Fruit fly (Drosophila melanogaster) whole organism, embryonic: Measurements from ENCODE around the gene CG44158.
A peak's percentile ranks its signal among the peaks of the same experiment; 100 is the strongest.

Experiments
- Atf-2 ChIP-seq: fragments of 200-800 bp; sonication (Bioruptor generic); optimal IDR thresholded peaks from 2 replicates; lab custom pipeline; 2016; ENCODE audit warnings: missing biosample characterization, missing genetic modification characterization
- B-H2 ChIP-seq: fragments of 200-800 bp; sonication (Bioruptor generic); optimal IDR thresholded peaks from 2 replicates; lab custom pipeline; 2018; ENCODE audit warnings: missing biosample characterization, mild to moderate bottlenecking, missing genetic modification characterization
- CG10431 ChIP-seq: fragments of 200-800 bp; sonication (Bioruptor generic); optimal IDR thresholded peaks from 3 replicates; lab custom pipeline; 2018; ENCODE audit warnings: missing biosample characterization, mild to moderate bottlenecking, missing genetic modification characterization
- CG12071 ChIP-seq: fragments of 200-800 bp; sonication (Bioruptor generic); optimal IDR thresholded peaks from 3 replicates; lab custom pipeline; 2018; ENCODE audit warnings: missing biosample characterization, mild to moderate bottlenecking, missing genetic modification characterization
- CG12769 ChIP-seq: fragments of 200-800 bp; sonication (Bioruptor generic); optimal IDR thresholded peaks from 2 replicates; lab custom pipeline; 2019; ENCODE audit warnings: missing biosample characterization, mild to moderate bottlenecking, missing genetic modification characterization, moderate library complexity
- CG14710 ChIP-seq: fragments of 200-800 bp; sonication (Bioruptor generic); optimal IDR thresholded peaks from 3 replicates; lab custom pipeline; 2019; ENCODE audit warnings: missing biosample characterization, mild to moderate bottlenecking, missing genetic modification characterization, moderate library complexity
- CG14860 ChIP-seq: fragments of 200-800 bp; sonication (Bioruptor generic); IDR thresholded peaks from 3 replicates; pipeline ENCODE4 v1.3.6; 2022; ENCODE audit warnings: missing biosample characterization, missing genetic modification characterization; ENCODE audit not compliant: partially characterized antibody
- CG1647 ChIP-seq: fragments of 200-800 bp; sonication (Bioruptor generic); optimal IDR thresholded peaks from 3 replicates; lab custom pipeline; 2016; ENCODE audit warnings: missing biosample characterization, missing genetic modification characterization
- CG16779 ChIP-seq: fragments of 200-800 bp; sonication (Bioruptor generic); IDR thresholded peaks from 2 replicates; pipeline ENCODE4 v1.3.6; 2022; ENCODE audit warnings: missing biosample characterization, missing genetic modification characterization
- CG16813 ChIP-seq: fragments of 200-800 bp; sonication (Bioruptor generic); IDR thresholded peaks from 3 replicates; pipeline ENCODE4 v1.3.6; 2022; ENCODE audit warnings: missing biosample characterization, missing genetic modification characterization; ENCODE audit not compliant: partially characterized antibody
- CG18599 ChIP-seq: fragments of 200-800 bp; sonication (Bioruptor generic); optimal IDR thresholded peaks from 3 replicates; lab custom pipeline; 2017; ENCODE audit warnings: missing biosample characterization, missing genetic modification characterization, mild to moderate bottlenecking, moderate library complexity, missing genetic modification reagents
- CG2202 ChIP-seq: fragments of 200-800 bp; sonication (Bioruptor generic); optimal IDR thresholded peaks from 2 replicates; lab custom pipeline; 2018; ENCODE audit warnings: missing biosample characterization, mild to moderate bottlenecking, missing genetic modification characterization
- CG3995 ChIP-seq: fragments of 200-800 bp; sonication (Bioruptor generic); optimal IDR thresholded peaks from 3 replicates; lab custom pipeline; 2016; ENCODE audit warnings: missing biosample characterization, missing genetic modification characterization
- CG6813 ChIP-seq: fragments of 200-800 bp; sonication (Bioruptor generic); optimal IDR thresholded peaks from 2 replicates; lab custom pipeline; 2017; ENCODE audit warnings: missing biosample characterization, missing genetic modification characterization, mild to moderate bottlenecking, moderate library complexity, missing genetic modification reagents
- CG7372 ChIP-seq: fragments of 200-800 bp; sonication (Bioruptor generic); IDR thresholded peaks from 2 replicates; pipeline ENCODE4 v1.3.6; 2022; ENCODE audit warnings: missing biosample characterization, missing genetic modification characterization
- CoRest ChIP-seq: fragments of 200-800 bp; sonication (Bioruptor generic); optimal IDR thresholded peaks from 3 replicates; lab custom pipeline; 2018; ENCODE audit warnings: missing biosample characterization, mild to moderate bottlenecking, missing genetic modification characterization, moderate library complexity
- D ChIP-seq, 2 experiments: fragments of 200-800 bp in 1 of 2; fragments of >200 bp in 1 of 2; sonication (Bioruptor generic) in 1 of 2; optimal IDR thresholded peaks; 2 replicates in 1 of 2; 3 replicates in 1 of 2; lab custom pipeline; 2017; ENCODE audit warnings: mild to moderate bottlenecking in 1 of 2, missing biosample characterization in 1 of 2, missing genetic modification characterization in 1 of 2, missing genetic modification reagents in 1 of 2
- D19A ChIP-seq: fragments of 200-800 bp; optimal IDR thresholded peaks from 3 replicates; lab custom pipeline; 2019; ENCODE audit warnings: missing biosample characterization, mild to moderate bottlenecking, missing genetic modification characterization, moderate library complexity
- Dbx ChIP-seq: fragments of 200-800 bp; sonication (Bioruptor generic); IDR thresholded peaks from 3 replicates; pipeline ENCODE4 v1.3.6; 2022; ENCODE audit warnings: missing biosample characterization, missing genetic modification characterization
- Ets65A ChIP-seq: fragments of 200-800 bp; sonication (Bioruptor generic); peaks from one replicate; lab custom pipeline; 2016; ENCODE audit warnings: missing biosample characterization, missing genetic modification characterization
- GATAe ChIP-seq: fragments of 200-800 bp; sonication (Bioruptor generic); conservative IDR thresholded peaks from 2 replicates; pipeline ENCODE4 v1.3.6; 2022; ENCODE audit warnings: missing biosample characterization, missing genetic modification characterization
- HLH54F ChIP-seq: fragments of 200-800 bp; sonication (Bioruptor generic); optimal IDR thresholded peaks from 3 replicates; lab custom pipeline; 2016; ENCODE audit warnings: missing biosample characterization, missing genetic modification characterization
- Hand ChIP-seq: fragments of 200-800 bp; sonication (Bioruptor generic); optimal IDR thresholded peaks from 2 replicates; lab custom pipeline; 2017; ENCODE audit warnings: mild to moderate bottlenecking, missing biosample characterization, missing genetic modification reagents, missing genetic modification characterization
- MTF-1 ChIP-seq: fragments of 200-800 bp; sonication (Bioruptor generic); optimal IDR thresholded peaks from 2 replicates; lab custom pipeline; 2018; ENCODE audit warnings: missing biosample characterization, mild to moderate bottlenecking, missing genetic modification characterization, borderline replicate concordance
- Max ChIP-seq: fragments of 200-800 bp; sonication (Bioruptor generic); optimal IDR thresholded peaks from 2 replicates; lab custom pipeline; 2016; ENCODE audit warnings: missing biosample characterization, mild to moderate bottlenecking, missing genetic modification characterization
- Nf-YB ChIP-seq: fragments of 200-800 bp; sonication (Bioruptor generic); optimal IDR thresholded peaks from 3 replicates; lab custom pipeline; 2019; ENCODE audit warnings: missing biosample characterization, mild to moderate bottlenecking, missing genetic modification characterization, moderate library complexity
- Tbp ChIP-seq: fragments of >200 bp; optimal IDR thresholded peaks from 2 replicates; lab custom pipeline; 2018; ENCODE audit warnings: missing biosample characterization, missing genetic modification characterization
- Trl ChIP-seq, 3 experiments: fragments of >200 bp in 2 of 3; fragments of 200-800 bp in 1 of 3; sonication (Bioruptor generic) in 1 of 3; optimal IDR thresholded peaks; 2 replicates in 1 of 3; 3 replicates in 2 of 3; lab custom pipeline; 2016 to 2017; ENCODE audit warnings: missing biosample characterization in 1 of 3, missing genetic modification characterization in 1 of 3
- Xbp1 ChIP-seq: fragments of 200-800 bp; sonication (Bioruptor generic); optimal IDR thresholded peaks from 3 replicates; lab custom pipeline; 2016; ENCODE audit warnings: missing biosample characterization, mild to moderate bottlenecking, missing genetic modification characterization
- al ChIP-seq: fragments of 200-800 bp; sonication (Bioruptor generic); IDR thresholded peaks from 2 replicates; pipeline ENCODE4 v1.3.6; 2022; ENCODE audit warnings: missing biosample characterization, missing genetic modification characterization
- aop ChIP-seq: fragments of 200-800 bp; sonication (Bioruptor generic); IDR thresholded peaks from 2 replicates; pipeline ENCODE4 v1.3.6; 2022; ENCODE audit warnings: missing biosample characterization, missing genetic modification characterization
- caup ChIP-seq: fragments of 200-800 bp; sonication (Bioruptor generic); optimal IDR thresholded peaks from 3 replicates; lab custom pipeline; 2017; ENCODE audit warnings: missing biosample characterization, mild to moderate bottlenecking, missing genetic modification characterization, moderate library complexity; ENCODE audit not compliant: severe bottlenecking
- chinmo ChIP-seq: fragments of 200-800 bp; sonication (Bioruptor generic); IDR thresholded peaks from 4 replicates; pipeline ENCODE4 v1.3.6; 2022; ENCODE audit warnings: missing biosample characterization, missing genetic modification characterization; ENCODE audit not compliant: partially characterized antibody
- dysf ChIP-seq: fragments of 200-800 bp; sonication (Bioruptor generic); IDR thresholded peaks from 3 replicates; pipeline ENCODE4 v1.3.6; 2022; ENCODE audit warnings: missing biosample characterization, missing genetic modification characterization
- en ChIP-seq: fragments of 200-800 bp; sonication (Bioruptor generic); optimal IDR thresholded peaks from 2 replicates; lab custom pipeline; 2016; ENCODE audit warnings: missing biosample characterization, missing genetic modification characterization
- hth ChIP-seq: fragments of >200 bp; optimal IDR thresholded peaks from 2 replicates; lab custom pipeline; 2017; ENCODE audit warnings: inconsistent platforms
- ind ChIP-seq: fragments of 200-800 bp; sonication (Bioruptor generic); optimal IDR thresholded peaks from 3 replicates; lab custom pipeline; 2016; ENCODE audit warnings: missing biosample characterization, missing genetic modification characterization
- nau ChIP-seq: fragments of 200-800 bp; sonication (Bioruptor generic); optimal IDR thresholded peaks from 3 replicates; lab custom pipeline; 2017; ENCODE audit warnings: missing biosample characterization, mild to moderate bottlenecking, missing genetic modification characterization, missing genetic modification reagents
- run ChIP-seq: fragments of 200-800 bp; sonication (Bioruptor generic); optimal IDR thresholded peaks from 3 replicates; lab custom pipeline; 2018; ENCODE audit warnings: missing biosample characterization, mild to moderate bottlenecking, missing genetic modification characterization
- sc ChIP-seq, 3 experiments: fragments of >200 bp in 2 of 3; fragments of 200-800 bp in 1 of 3; sonication (Bioruptor generic) in 1 of 3; optimal IDR thresholded peaks; 2 replicates in 2 of 3; 3 replicates in 1 of 3; lab custom pipeline; 2017; ENCODE audit warnings: mild to moderate bottlenecking in 1 of 3, missing biosample characterization in 1 of 3, missing genetic modification characterization in 1 of 3, missing genetic modification reagents in 1 of 3
- seq ChIP-seq: fragments of 200-800 bp; sonication (Bioruptor generic); IDR thresholded peaks from 2 replicates; pipeline ENCODE4 v1.3.6; 2022; ENCODE audit warnings: missing biosample characterization, missing genetic modification characterization
- so ChIP-seq: fragments of 200-800 bp; sonication (Bioruptor generic); IDR thresholded peaks from 3 replicates; pipeline ENCODE4 v1.3.6; 2022; ENCODE audit warnings: missing biosample characterization, missing genetic modification characterization
- sob ChIP-seq: fragments of 200-800 bp; sonication (Bioruptor generic); IDR thresholded peaks from 2 replicates; pipeline ENCODE4 v1.3.6; 2022; ENCODE audit warnings: missing biosample characterization, missing genetic modification characterization
- sqz ChIP-seq: fragments of 200-800 bp; sonication (Bioruptor generic); optimal IDR thresholded peaks from 3 replicates; lab custom pipeline; 2018; ENCODE audit warnings: missing biosample characterization, mild to moderate bottlenecking, missing genetic modification characterization
- ttk ChIP-seq: fragments of 200-800 bp; sonication (Bioruptor generic); IDR thresholded peaks from 2 replicates; pipeline ENCODE4 v2.1.2; 2022; ENCODE audit warnings: missing biosample characterization, missing genetic modification characterization
- wor ChIP-seq: fragments of 200-800 bp; sonication (Bioruptor generic); IDR thresholded peaks from 2 replicates; pipeline ENCODE4 v1.3.6; 2022; ENCODE audit warnings: missing biosample characterization, missing genetic modification characterization
- zen2 ChIP-seq: fragments of 200-800 bp; sonication (Bioruptor generic); IDR thresholded peaks from 3 replicates; pipeline ENCODE4 v1.3.6; 2022; ENCODE audit warnings: missing biosample characterization, missing genetic modification characterization; ENCODE audit not compliant: partially characterized antibody

Gene CG44158

DNA sequence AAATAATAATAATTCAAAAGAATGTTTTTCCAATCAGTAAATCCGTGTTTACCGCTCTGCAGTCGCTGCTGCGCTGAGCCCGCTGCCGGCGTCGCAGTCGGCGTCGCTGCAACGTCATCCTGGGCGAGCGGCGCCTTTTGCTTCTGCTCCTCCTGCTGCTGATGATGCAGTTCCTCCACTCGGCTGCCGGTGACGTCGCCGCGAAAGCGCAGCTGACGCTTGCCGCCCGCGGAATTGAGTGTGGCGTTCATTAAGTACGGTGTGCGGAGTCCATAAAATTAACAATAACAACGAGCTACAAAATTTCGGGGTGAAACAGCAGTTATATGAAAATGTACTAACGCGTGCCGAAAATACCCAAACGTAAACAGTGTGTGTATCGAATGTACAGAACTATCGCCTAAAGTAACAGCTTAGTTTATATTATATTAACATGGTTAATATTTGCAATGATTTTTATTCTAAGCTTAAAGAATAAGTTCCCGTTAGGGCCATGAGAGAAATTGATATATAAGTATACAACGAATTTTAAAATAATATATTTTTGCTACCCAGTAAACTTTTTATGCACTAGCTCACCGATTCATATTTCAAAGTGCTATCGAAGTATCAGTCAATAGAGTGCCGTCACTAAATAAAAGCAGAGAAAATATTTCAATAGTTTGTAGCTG, 44.4 kb upstream of the CG44158 start, which contains the start of the genes CG7218 and Cbp20 (continued):
- TF ChIP-seq ttk (GFP tag; lab: Robert Waterston, UW) (peak; percentile 59; the same call in 1 of the 2 replicates), ind (GFP tag; lab: Kevin White, UChicago) (peak; percentile 78), D19A (peak; percentile 32), dysf (GFP tag; lab: Robert Waterston, UW) (peak; percentile 76), caup (peak; percentile 63), CoRest (tag; lab: Kevin White, UChicago) (peak; percentile 84), Xbp1 (peak; percentile 84), Trl (optimal IDR thresholded peaks at IDR 0.05; lab: Kevin White, UChicago) (no peak), Trl (GFP tag; optimal IDR thresholded peaks at IDR 0.05; lab: Kevin White, UChicago) (peak; percentile 58), aop (no peak), Dbx (peak; percentile 91), CG12769 (tag; lab: Kevin White, UChicago) (peak; percentile 69), Hand (no peak), sqz (GFP tag; lab: Kevin White, UChicago) (no peak), run (no peak), CG1647 (GFP tag; lab: Kevin White, UChicago) (peak; percentile 34), CG3995 (GFP tag; lab: Kevin White, UChicago) (peak; percentile 97), Nf-YB (GFP tag; lab: Kevin White, UChicago) (peak; percentile 48), GATAe (no peak), Ets65A (GFP tag; lab: Kevin White, UChicago) (peak; percentile 94), MTF-1 (GFP tag; lab: Kevin White, UChicago) (peak; percentile 14), CG10431 (GFP tag; lab: Kevin White, UChicago) (no peak), so (GFP tag; lab: Robert Waterston, UW) (no peak), D (optimal IDR thresholded peaks at IDR 0.05; lab: Kevin White, UChicago) (no peak), D (GFP tag; optimal IDR thresholded peaks at IDR 0.05; lab: Kevin White, UChicago) (no peak), CG18599 (GFP tag; lab: Kevin White, UChicago) (peak; percentile 71), sob (peak; percentile 76), zen2 (peak; percentile 65; the same call in 1 of the 3 replicates), Tbp (no peak), sc (optimal IDR thresholded peaks at IDR 0.05; lab: Kevin White, UChicago) (no peak), sc (GFP tag; optimal IDR thresholded peaks at IDR 0.05; lab: Kevin White, UChicago) (peak; percentile 37), seq (GFP tag; lab: Robert Waterston, UW) (no peak), en (GFP tag; lab: Kevin White, UChicago) (no peak), nau (GFP tag; lab: Kevin White, UChicago) (peak; percentile 36), CG14710 (tag; lab: Kevin White, UChicago) (peak; percentile 82), chinmo (GFP tag; lab: Robert Waterston, UW) (peak; percentile 83; the same call in 2 of the 4 replicates), HLH54F (GFP tag; lab: Kevin White, UChicago) (peak; percentile 57), CG2202 (tag; lab: Kevin White, UChicago) (no peak), CG16779 (GFP tag; lab: Robert Waterston, UW) (peak; percentile 73), Max (GFP tag; lab: Kevin White, UChicago) (peak; percentile 76), CG12071 (GFP tag; lab: Kevin White, UChicago) (no peak), B-H2 (GFP tag; lab: Kevin White, UChicago) (peak; percentile 77), wor (no peak), hth (no peak), Atf-2 (peak; percentile 8), CG16813 (GFP tag; lab: Robert Waterston, UW) (peak; percentile 85), CG7372 (GFP tag; lab: Robert Waterston, UW) (peak; percentile 45; the same call in 1 of the 2 replicates), CG14860 (GFP tag; lab: Robert Waterston, UW) (peak; percentile 68; the same call in 1 of the 3 replicates), CG6813 (peak; percentile 16), al (GFP tag; lab: Robert Waterston, UW) (peak; percentile 79)
